Worm (Caenorhabditis elegans): Measurements from ENCODE around the gene F40F8.1.
"Not testable (repeated sequence)": the region's sequence is repeated elsewhere in the genome, so short reads cannot be mapped to it uniquely, and the experiment has no call there.

ce11 chrII:11121800-11122199 lies 5.7 kb upstream of the F40F8.1 start, which contains the start of gene W10C6.2:
- TF ChIP-seq flt-1 (GFP tag; IDR thresholded peaks at IDR 0.05); cog-1 (tag; optimal IDR thresholded peaks at IDR 0.05); ztf-23 (GFP tag; IDR thresholded peaks at IDR 0.05): not testable (repeated sequence)
